Fruit fly (Drosophila melanogaster) whole organism, pupa: Measurements from ENCODE around the gene Papst2.

Source experiments
- CG10348 ChIP-seq: fragments of 200-800 bp; sonication (Bioruptor generic); IDR thresholded peaks from 2 replicates; pipeline ENCODE4 v1.3.6; 2022; ENCODE audit warnings: missing biosample characterization, missing genetic modification characterization
- CG32121 ChIP-seq: fragments of 200-800 bp; sonication (Bioruptor generic); IDR thresholded peaks from 2 replicates; pipeline ENCODE4 v1.3.6; 2022; ENCODE audit warnings: missing biosample characterization, missing genetic modification characterization
- CG34367 ChIP-seq: fragments of 200-800 bp; sonication (Bioruptor generic); optimal IDR thresholded peaks from 2 replicates; lab custom pipeline; 2018; ENCODE audit warnings: missing biosample characterization, mild to moderate bottlenecking, missing genetic modification characterization
- CG8159 ChIP-seq: fragments of 200-800 bp; sonication (Bioruptor generic); optimal IDR thresholded peaks from 3 replicates; lab custom pipeline; 2018; ENCODE audit warnings: missing biosample characterization, mild to moderate bottlenecking, missing genetic modification characterization, moderate library complexity
- D1 ChIP-seq: fragments of 200-800 bp; sonication (Bioruptor generic); optimal IDR thresholded peaks from 2 replicates; lab custom pipeline; 2018; ENCODE audit warnings: missing biosample characterization, mild to moderate bottlenecking, missing genetic modification characterization, moderate library complexity

- no peak for TF ChIP-seq CG34367
- TF ChIP-seq CG10348, result no peak
- TF ChIP-seq D1 (tag; lab: Kevin White, UChicago), result no peak
- TF ChIP-seq CG32121, result peak; percentile 56
- TF ChIP-seq CG8159 (tag; lab: Kevin White, UChicago), result peak; percentile 49
These were observed 31.9 kb upstream of the Papst2 start for dm6 chr3L:17010492-17011303.
